Fruit fly (Drosophila melanogaster) whole organism, embryonic: ENCODE results near the gene CG5180.
A peak's percentile ranks its signal among the peaks of the same experiment; 100 is the strongest.

Source experiments
- Antp ChIP-seq: fragments of 200-800 bp; sonication (Bioruptor generic); optimal IDR thresholded peaks from 3 replicates; lab custom pipeline; 2016; ENCODE audit warnings: missing biosample characterization, missing genetic modification characterization
- Blimp-1 ChIP-seq: fragments of 200-800 bp; sonication (Bioruptor generic); optimal IDR thresholded peaks from 3 replicates; lab custom pipeline; 2018; ENCODE audit warnings: missing biosample characterization, missing genetic modification characterization, mild to moderate bottlenecking, moderate library complexity, missing genetic modification reagents
- CG10147 ChIP-seq: fragments of 200-800 bp; sonication (Bioruptor generic); optimal IDR thresholded peaks from 2 replicates; lab custom pipeline; 2019; ENCODE audit warnings: missing biosample characterization, mild to moderate bottlenecking, missing genetic modification characterization, moderate library complexity
- CG13624 ChIP-seq: fragments of 200-800 bp; sonication (Bioruptor generic); optimal IDR thresholded peaks from 2 replicates; lab custom pipeline; 2016; ENCODE audit warnings: missing biosample characterization, missing genetic modification characterization
- CG13894 ChIP-seq: fragments of 200-800 bp; sonication (Bioruptor generic); optimal IDR thresholded peaks from 3 replicates; lab custom pipeline; 2018; ENCODE audit warnings: missing biosample characterization, mild to moderate bottlenecking, missing genetic modification characterization, moderate library complexity
- CG14441 ChIP-seq: fragments of 200-800 bp; sonication (Bioruptor generic); IDR thresholded peaks from 2 replicates; pipeline ENCODE4 v1.3.6; 2022; ENCODE audit warnings: missing biosample characterization, missing genetic modification characterization
- CG15514 ChIP-seq: fragments of 200-800 bp; sonication (Bioruptor generic); optimal IDR thresholded peaks from 3 replicates; lab custom pipeline; 2017; ENCODE audit warnings: missing biosample characterization, missing genetic modification characterization, mild to moderate bottlenecking, moderate library complexity, missing genetic modification reagents
- CG2120 ChIP-seq: fragments of 200-800 bp; sonication (Bioruptor generic); optimal IDR thresholded peaks from 3 replicates; lab custom pipeline; 2016; ENCODE audit warnings: missing biosample characterization, missing genetic modification characterization
- CG2199 ChIP-seq: fragments of 200-800 bp; sonication (Bioruptor generic); IDR thresholded peaks from 3 replicates; pipeline ENCODE4 v1.3.6; 2022; ENCODE audit warnings: missing biosample characterization, missing genetic modification characterization
- CG30403 ChIP-seq: fragments of 200-800 bp; sonication (Bioruptor generic); optimal IDR thresholded peaks from 3 replicates; lab custom pipeline; 2016; ENCODE audit warnings: missing biosample characterization, missing genetic modification characterization
- CG33213 ChIP-seq: fragments of 200-800 bp; sonication (Bioruptor generic); optimal IDR thresholded peaks from 3 replicates; lab custom pipeline; 2016; ENCODE audit warnings: missing biosample characterization, missing genetic modification characterization
- CG33557 ChIP-seq: fragments of 200-800 bp; sonication (Bioruptor generic); optimal IDR thresholded peaks from 2 replicates; lab custom pipeline; 2019; ENCODE audit warnings: missing biosample characterization, mild to moderate bottlenecking, missing genetic modification characterization, moderate library complexity
- CG34422 ChIP-seq: fragments of 200-800 bp; sonication (Bioruptor generic); IDR thresholded peaks from 3 replicates; pipeline ENCODE4 v1.3.6; 2022; ENCODE audit warnings: missing biosample characterization, missing genetic modification characterization
- CG4404 ChIP-seq: fragments of 200-800 bp; sonication (Bioruptor generic); IDR thresholded peaks from 2 replicates; pipeline ENCODE4 v1.3.6; 2022; ENCODE audit warnings: missing biosample characterization, missing genetic modification characterization
- CG6654 ChIP-seq: fragments of 200-800 bp; sonication (Bioruptor generic); optimal IDR thresholded peaks from 2 replicates; lab custom pipeline; 2017; ENCODE audit warnings: missing biosample characterization, mild to moderate bottlenecking, missing genetic modification characterization
- CG7839 ChIP-seq: fragments of 200-800 bp; sonication (Bioruptor generic); optimal IDR thresholded peaks from 3 replicates; lab custom pipeline; 2018; ENCODE audit warnings: missing biosample characterization, mild to moderate bottlenecking, missing genetic modification characterization, moderate library complexity
- CG7928 ChIP-seq: fragments of 200-800 bp; sonication (Bioruptor generic); optimal IDR thresholded peaks from 2 replicates; lab custom pipeline; 2017; ENCODE audit warnings: missing biosample characterization, mild to moderate bottlenecking, missing genetic modification characterization
- CG8924 ChIP-seq: fragments of 200-800 bp; optimal IDR thresholded peaks from 3 replicates; lab custom pipeline; 2019; ENCODE audit warnings: missing biosample characterization, mild to moderate bottlenecking, missing genetic modification characterization, moderate library complexity
- CG9932 ChIP-seq: fragments of 200-800 bp; sonication (Bioruptor generic); IDR thresholded peaks from 2 replicates; pipeline ENCODE4 v1.3.6; 2022; ENCODE audit warnings: missing biosample characterization, missing genetic modification characterization
- CTCF ChIP-seq: fragments of 200-800 bp; sonication (Bioruptor generic); optimal IDR thresholded peaks from 2 replicates; lab custom pipeline; 2017; ENCODE audit warnings: missing biosample characterization, mild to moderate bottlenecking, missing genetic modification characterization, moderate library complexity
- Dp ChIP-seq: fragments of 200-800 bp; sonication (Bioruptor generic); optimal IDR thresholded peaks from 2 replicates; lab custom pipeline; 2018; ENCODE audit warnings: missing biosample characterization, mild to moderate bottlenecking, missing genetic modification characterization, moderate library complexity
- HLHmδ ChIP-seq: fragments of 200-800 bp; sonication (Bioruptor generic); optimal IDR thresholded peaks from 2 replicates; lab custom pipeline; 2018; ENCODE audit warnings: missing biosample characterization, mild to moderate bottlenecking, missing genetic modification characterization, moderate library complexity
- Hmr ChIP-seq: fragments of 200-800 bp; sonication (Bioruptor generic); optimal IDR thresholded peaks from 3 replicates; lab custom pipeline; 2017; ENCODE audit warnings: mild to moderate bottlenecking, missing biosample characterization, missing genetic modification reagents, missing genetic modification characterization
- Lhr ChIP-seq: fragments of 200-800 bp; sonication (Bioruptor generic); optimal IDR thresholded peaks from 3 replicates; lab custom pipeline; 2017; ENCODE audit warnings: mild to moderate bottlenecking, missing biosample characterization, missing genetic modification reagents, missing genetic modification characterization
- Lim3 ChIP-seq: fragments of 200-800 bp; sonication (Bioruptor generic); IDR thresholded peaks from 2 replicates; pipeline ENCODE4 v1.3.6; 2022; ENCODE audit warnings: missing biosample characterization, missing genetic modification characterization
- NC2β ChIP-seq: fragments of 200-800 bp; sonication (Bioruptor generic); optimal IDR thresholded peaks from 2 replicates; lab custom pipeline; 2016; ENCODE audit warnings: missing biosample characterization, missing genetic modification characterization
- Side ChIP-seq: fragments of 200-800 bp; sonication (Bioruptor generic); optimal IDR thresholded peaks from 2 replicates; lab custom pipeline; 2016; ENCODE audit warnings: missing biosample characterization, missing genetic modification characterization
- Ssrp ChIP-seq: fragments of 200-800 bp; sonication (Bioruptor generic); optimal IDR thresholded peaks from 2 replicates; lab custom pipeline; 2018; ENCODE audit warnings: missing biosample characterization, mild to moderate bottlenecking, missing genetic modification characterization, moderate library complexity
- Usf ChIP-seq: fragments of 200-800 bp; sonication (Bioruptor generic); optimal IDR thresholded peaks from 2 replicates; lab custom pipeline; 2017; ENCODE audit warnings: missing genotype, missing biosample characterization, missing genetic modification characterization
- crp ChIP-seq, 2 experiments: fragments of 200-800 bp; sonication (Bioruptor generic); optimal IDR thresholded peaks; 2 replicates in 1 of 2; 3 replicates in 1 of 2; lab custom pipeline; 2017; ENCODE audit warnings: missing biosample characterization in 2 of 2, missing genetic modification characterization in 2 of 2, mild to moderate bottlenecking in 1 of 2, moderate library complexity in 1 of 2
- dan ChIP-seq: fragments of 200-800 bp; sonication (Bioruptor generic); IDR thresholded peaks from 2 replicates; pipeline ENCODE4 v1.3.6; 2022; ENCODE audit warnings: missing biosample characterization, missing genetic modification characterization
- dysf ChIP-seq: fragments of 200-800 bp; sonication (Bioruptor generic); IDR thresholded peaks from 3 replicates; pipeline ENCODE4 v1.3.6; 2022; ENCODE audit warnings: missing biosample characterization, missing genetic modification characterization
- ftz-f1 ChIP-seq: fragments of 200-800 bp; sonication (Bioruptor generic); optimal IDR thresholded peaks from 2 replicates; lab custom pipeline; 2016; ENCODE audit warnings: missing biosample characterization, missing genetic modification characterization
- fu2 ChIP-seq: fragments of 200-800 bp; sonication (Bioruptor generic); optimal IDR thresholded peaks from 2 replicates; lab custom pipeline; 2016; ENCODE audit warnings: missing biosample characterization, missing genetic modification characterization
- ind ChIP-seq: fragments of 200-800 bp; sonication (Bioruptor generic); optimal IDR thresholded peaks from 3 replicates; lab custom pipeline; 2016; ENCODE audit warnings: missing biosample characterization, missing genetic modification characterization
- jumu ChIP-seq: fragments of 200-800 bp; sonication (Bioruptor generic); optimal IDR thresholded peaks from 3 replicates; lab custom pipeline; 2016; ENCODE audit warnings: missing biosample characterization, missing genetic modification characterization
- lbe ChIP-seq: fragments of 200-800 bp; sonication (Bioruptor generic); optimal IDR thresholded peaks from 2 replicates; lab custom pipeline; 2016; ENCODE audit warnings: missing biosample characterization, mild to moderate bottlenecking, missing genetic modification characterization
- lilli ChIP-seq: fragments of 200-800 bp; sonication (Bioruptor generic); optimal IDR thresholded peaks from 3 replicates; lab custom pipeline; 2016; ENCODE audit warnings: missing biosample characterization, missing genetic modification characterization
- nmo ChIP-seq: fragments of 200-800 bp; sonication (Bioruptor generic); optimal IDR thresholded peaks from 2 replicates; lab custom pipeline; 2018; ENCODE audit warnings: missing biosample characterization, mild to moderate bottlenecking, missing genetic modification characterization, moderate library complexity
- nom ChIP-seq: fragments of 200-800 bp; sonication (Bioruptor generic); optimal IDR thresholded peaks from 2 replicates; lab custom pipeline; 2017; ENCODE audit warnings: missing biosample characterization, missing genetic modification characterization, mild to moderate bottlenecking, moderate library complexity, missing genetic modification reagents
- prd ChIP-seq, 3 experiments: fragments of >200 bp in 2 of 3; fragments of 200-800 bp in 1 of 3; sonication (Bioruptor generic) in 1 of 3; optimal IDR thresholded peaks in 2 of 3; IDR thresholded peaks in 1 of 3; 2 replicates in 2 of 3; 3 replicates in 1 of 3; pipeline versions ENCODE4 v1.3.6 to Lab custom; 2017 to 2022; ENCODE audit warnings: missing biosample characterization in 1 of 3, missing genetic modification characterization in 1 of 3
- pzg ChIP-seq: fragments of 200-800 bp; sonication (Bioruptor generic); optimal IDR thresholded peaks from 3 replicates; lab custom pipeline; 2018; ENCODE audit warnings: missing biosample characterization, mild to moderate bottlenecking, missing genetic modification characterization, moderate library complexity
- salm ChIP-seq: fragments of 200-800 bp; sonication (Bioruptor generic); optimal IDR thresholded peaks from 2 replicates; lab custom pipeline; 2018; ENCODE audit warnings: missing biosample characterization, mild to moderate bottlenecking, missing genetic modification characterization
- shn ChIP-seq: fragments of 200-800 bp; sonication (Bioruptor generic); optimal IDR thresholded peaks from 3 replicates; lab custom pipeline; 2016; ENCODE audit warnings: missing biosample characterization, missing genetic modification characterization
- slbo ChIP-seq: fragments of 200-800 bp; sonication (Bioruptor generic); IDR thresholded peaks from 2 replicates; pipeline ENCODE4 v1.3.6; 2022; ENCODE audit warnings: missing biosample characterization, missing genetic modification characterization
- trem ChIP-seq: fragments of 200-800 bp; optimal IDR thresholded peaks from 3 replicates; lab custom pipeline; 2019; ENCODE audit warnings: missing biosample characterization, mild to moderate bottlenecking, missing genetic modification characterization, moderate library complexity
- vvl ChIP-seq: fragments of 200-800 bp; sonication (Bioruptor generic); IDR thresholded peaks from 2 replicates; pipeline ENCODE4 v1.3.6; 2022; ENCODE audit warnings: missing biosample characterization, missing genetic modification characterization
- zfh2 ChIP-seq: fragments of 200-800 bp; sonication (Bioruptor generic); optimal IDR thresholded peaks from 2 replicates; lab custom pipeline; 2016; ENCODE audit warnings: missing biosample characterization, missing genetic modification characterization

Gene CG5180

dm6 chr3R:20592517-20593462 lies 35.1 kb downstream of the CG5180 start, which contains the start of the genes Pus1 and bon (continued):
- TF ChIP-seq CG4404 (GFP tag; lab: Robert Waterston, UW): no peak
- no peak for TF ChIP-seq Lim3
- TF ChIP-seq CG7839 (tag; lab: Kevin White, UChicago): peak; percentile 1
- peak; percentile 87 for TF ChIP-seq pzg
- no peak for TF ChIP-seq CG33557 (GFP tag; lab: Kevin White, UChicago)
- peak; percentile 8 for TF ChIP-seq CG13624 (GFP tag; lab: Kevin White, UChicago)
- peak; percentile 82 for TF ChIP-seq CG15514 (GFP tag; lab: Kevin White, UChicago)
- 0 out of 3 replicates have a peak, but pooled peaks have one; percentile 16 for TF ChIP-seq CG2199 (GFP tag; lab: Robert Waterston, UW)
- TF ChIP-seq ftz-f1 (GFP tag; lab: Kevin White, UChicago): peak; percentile 85
- peak; percentile 25 for TF ChIP-seq CG30403 (GFP tag; lab: Kevin White, UChicago)
- peak; percentile 54 for TF ChIP-seq CG9932 (GFP tag; lab: Robert Waterston, UW)
- peak; percentile 32 for TF ChIP-seq jumu
- TF ChIP-seq crp (GFP tag; optimal IDR thresholded peaks at IDR 0.05; lab: Kevin White, UChicago): peak; percentile 18 to 86
- no peak for TF ChIP-seq lbe
- peak; percentile 25 for TF ChIP-seq fu2 (GFP tag; lab: Kevin White, UChicago)
- peak; percentile 60 for TF ChIP-seq lilli (GFP tag; lab: Kevin White, UChicago)
- no peak for TF ChIP-seq shn
- no peak for TF ChIP-seq nom (GFP tag; lab: Kevin White, UChicago)
- no peak for TF ChIP-seq salm (tag; lab: Kevin White, UChicago)
- TF ChIP-seq CG10147: no peak
- TF ChIP-seq zfh2 (GFP tag; lab: Kevin White, UChicago): peak; percentile 17
- TF ChIP-seq CG6654: no peak
- TF ChIP-seq Dp (GFP tag; lab: Kevin White, UChicago): peak; percentile 35
- TF ChIP-seq HLHmδ: peak; percentile 37
- no peak for TF ChIP-seq dysf (GFP tag; lab: Robert Waterston, UW)
- TF ChIP-seq CG13894 (tag; lab: Kevin White, UChicago): no peak
- no peak for TF ChIP-seq Ssrp (tag; lab: Kevin White, UChicago)
- TF ChIP-seq Side (GFP tag; lab: Kevin White, UChicago): peak; percentile 41
- peak; percentile 87 for TF ChIP-seq vvl (GFP tag; lab: Robert Waterston, UW)
- no peak for TF ChIP-seq CG7928 (GFP tag; lab: Kevin White, UChicago)
- peak; percentile 15 for TF ChIP-seq Hmr (GFP tag; lab: Kevin White, UChicago)
- TF ChIP-seq Lhr (GFP tag; lab: Kevin White, UChicago): peak; percentile 51
- TF ChIP-seq slbo (GFP tag; lab: Robert Waterston, UW): peak; percentile 52; the same call in 1 of the 2 replicates
- TF ChIP-seq Antp (GFP tag; lab: Kevin White, UChicago): peak; percentile 49
- peak; percentile 50 for TF ChIP-seq CG2120 (GFP tag; lab: Kevin White, UChicago)
- TF ChIP-seq CG33213 (GFP tag; lab: Kevin White, UChicago): peak; percentile 36
- no peak for TF ChIP-seq Usf (GFP tag; lab: Kevin White, UChicago)
- peak; percentile 51 for TF ChIP-seq Blimp-1 (GFP tag; lab: Kevin White, UChicago)
- TF ChIP-seq CG14441 (GFP tag; lab: Robert Waterston, UW): peak; percentile 74
- no peak for TF ChIP-seq prd (optimal IDR thresholded peaks at IDR 0.05; lab: Kevin White, UChicago)
- TF ChIP-seq prd (GFP tag; IDR thresholded peaks at IDR 0.05; lab: Robert Waterston, UW): peak; percentile 12; the same call in 1 of the 3 replicates
- no peak for TF ChIP-seq CTCF (GFP tag; lab: Kevin White, UChicago)
- peak; percentile 51 for TF ChIP-seq trem (tag; lab: Kevin White, UChicago)
- TF ChIP-seq CG8924: peak; percentile 36
- TF ChIP-seq nmo (GFP tag; lab: Kevin White, UChicago): peak; percentile 29
- peak; percentile 26 for TF ChIP-seq ind (GFP tag; lab: Kevin White, UChicago)
- TF ChIP-seq NC2β (GFP tag; lab: Kevin White, UChicago): peak; percentile 46
- no peak for TF ChIP-seq dan (GFP tag; lab: Robert Waterston, UW)
- TF ChIP-seq CG34422 (GFP tag; lab: Robert Waterston, UW): peak; percentile 72; the same call in 2 of the 3 replicates
